Worm (Caenorhabditis elegans) whole organism, mixed stage, embryonic: Measurements from ENCODE around the gene ddx-35.

Experiments
- lin-13 ChIP-seq: fragments of 150-350 bp; optimal IDR thresholded peaks from 2 replicates; lab custom pipeline; 2014; ENCODE audit warnings: missing biosample characterization, missing genetic modification characterization
- lsy-2 ChIP-seq: fragments of 150-350 bp; optimal IDR thresholded peaks from 2 replicates; lab custom pipeline; 2014; ENCODE audit warnings: missing biosample characterization, missing genetic modification characterization
- nhr-76 ChIP-seq: sonication (generic microtip); optimal IDR thresholded peaks from 2 replicates; lab custom pipeline; 2017; ENCODE audit warnings: missing biosample characterization, missing genetic modification characterization
- unc-62 ChIP-seq: fragments of 150-350 bp; optimal IDR thresholded peaks from 2 replicates; lab custom pipeline; 2014; ENCODE audit warnings: missing biosample characterization, missing genetic modification reagents, missing genetic modification characterization
- ztf-11 ChIP-seq: fragments of 150-350 bp; optimal IDR thresholded peaks from 2 replicates; lab custom pipeline; 2014; ENCODE audit warnings: missing biosample characterization, missing genetic modification characterization

DNA sequence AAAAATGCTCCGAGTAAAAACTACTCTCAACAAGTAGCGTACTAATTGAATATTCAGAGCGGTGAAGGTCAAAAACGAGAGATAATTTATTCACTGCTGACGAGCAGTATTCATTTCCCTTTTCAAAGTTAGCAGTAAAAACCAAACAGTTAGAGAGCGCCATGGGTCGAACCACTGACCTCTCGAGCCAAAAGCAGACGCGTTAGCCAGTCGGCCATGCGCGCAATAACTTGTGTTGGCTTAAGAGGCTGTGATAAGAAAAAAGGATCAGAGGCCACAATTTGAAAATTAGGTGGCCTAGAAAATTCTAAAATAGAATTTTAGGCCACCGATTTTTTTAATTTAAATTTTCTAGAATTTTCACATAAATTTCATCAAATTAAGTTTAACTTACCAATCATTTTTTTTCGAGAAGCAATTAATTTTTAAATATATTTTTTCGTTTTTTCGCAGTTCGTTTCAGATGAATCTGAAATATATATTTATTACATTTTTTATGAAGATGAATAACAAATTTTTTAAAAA lies 46.5 kb upstream of the ddx-35 start, which contains the start of gene sms-3:
- TF ChIP-seq lsy-2 (tag; lab: Kevin White, UChicago): no peak
- TF ChIP-seq nhr-76 (tag; lab: Kevin White, UChicago): no peak
- peak; percentile 5 for TF ChIP-seq lin-13
- TF ChIP-seq ztf-11: no peak
- TF ChIP-seq unc-62 (GFP tag; lab: Kevin White, UChicago): no peak
